Worm (Caenorhabditis elegans): ENCODE measurements around the gene ugt-5.
A peak's percentile ranks its signal among the peaks of the same experiment; 100 is the strongest.

Gene ugt-5

DNA sequence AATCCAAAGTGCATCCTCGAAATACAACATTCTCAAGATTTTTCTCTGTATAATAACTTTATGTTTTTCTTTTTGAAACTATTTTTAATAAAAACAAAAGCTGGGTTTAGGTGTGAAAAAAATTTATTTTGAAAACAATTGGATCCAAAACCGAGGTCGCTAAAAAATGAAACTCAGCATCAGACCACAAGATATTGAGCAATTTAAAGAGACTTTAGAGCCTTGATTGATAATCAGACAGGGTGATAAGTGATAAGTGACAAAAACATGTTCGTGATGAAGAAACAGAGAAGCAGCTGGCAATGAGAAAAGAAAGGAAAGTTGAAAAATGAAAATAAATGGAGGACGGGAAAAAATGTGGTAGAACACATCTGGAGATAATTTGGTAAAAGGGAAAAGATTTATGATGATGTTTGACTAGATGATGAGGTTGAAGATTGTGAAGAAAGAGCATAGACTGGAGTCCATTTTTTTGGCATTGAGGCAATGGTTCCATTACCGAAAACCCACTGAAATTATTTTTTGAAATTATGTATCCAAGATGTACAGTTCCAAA, 41.2 kb downstream of the ugt-5 start, which contains the start of gene C15C8.6:
C15C8.6 (minus strand) TSS at position 51 of the 556 bp plus-strand sequence.
- no peak for TF ChIP-seq mab-5 (tag; optimal IDR thresholded peaks at IDR 0.05)
- TF ChIP-seq nhr-12 (tag; optimal IDR thresholded peaks at IDR 0.05): no peak

DNA sequence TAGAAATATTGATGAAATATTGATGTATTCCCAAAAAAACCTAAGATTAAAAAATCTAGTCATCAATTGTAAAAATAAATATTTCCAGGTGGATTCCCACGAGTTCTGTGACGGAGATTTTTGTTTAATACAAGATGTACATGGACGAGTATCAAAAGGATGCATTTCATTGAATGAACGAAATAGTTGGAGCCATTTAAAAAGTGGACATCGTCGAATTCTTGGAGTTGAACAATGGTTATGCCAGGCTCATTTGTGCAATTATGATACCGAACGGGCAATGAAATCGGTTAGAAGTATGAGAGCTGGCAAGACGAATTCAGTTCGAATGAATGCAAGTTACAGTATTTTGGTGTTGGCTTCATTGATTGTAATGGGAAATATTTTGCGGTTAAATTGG, 43.2 kb downstream of the ugt-5 start:
- TF ChIP-seq nhr-237 (tag; optimal IDR thresholded peaks at IDR 0.05) (no peak), M03D4.4 (tag; optimal IDR thresholded peaks at IDR 0.05) (no peak), lsy-2 (tag; optimal IDR thresholded peaks at IDR 0.05) (no peak), sem-2 (GFP tag; optimal IDR thresholded peaks at IDR 0.05) (no peak), ces-1 (GFP tag; optimal IDR thresholded peaks at IDR 0.05) (no peak)

DNA sequence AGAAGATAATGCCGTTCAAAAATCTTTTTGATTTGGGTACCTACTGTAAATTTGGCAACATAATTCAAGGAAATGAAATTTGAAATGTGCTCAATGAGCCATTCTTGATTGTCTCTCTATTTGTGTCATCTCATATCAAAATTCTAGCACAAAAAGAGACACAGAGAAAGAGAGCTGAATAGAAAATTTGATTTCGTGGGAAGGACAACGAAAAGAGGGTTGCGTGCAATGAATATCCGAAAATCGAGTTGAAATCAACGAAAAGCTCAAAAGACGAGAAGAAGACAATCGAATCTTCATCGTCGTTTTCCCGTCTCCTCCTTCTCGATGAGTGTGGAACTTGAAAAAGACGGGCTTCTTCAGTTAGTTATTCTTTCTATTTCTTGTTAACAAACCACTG, 44.9 kb downstream of the ugt-5 start, which contains the start of gene C15C8.5:
C15C8.5 (plus strand) TSS at position 152 of the 400 bp plus-strand sequence.
- TF ChIP-seq ces-1 (GFP tag; optimal IDR thresholded peaks at IDR 0.05) (peak; percentile 97), mep-1 (tag; optimal IDR thresholded peaks at IDR 0.05) (no peak)

DNA sequence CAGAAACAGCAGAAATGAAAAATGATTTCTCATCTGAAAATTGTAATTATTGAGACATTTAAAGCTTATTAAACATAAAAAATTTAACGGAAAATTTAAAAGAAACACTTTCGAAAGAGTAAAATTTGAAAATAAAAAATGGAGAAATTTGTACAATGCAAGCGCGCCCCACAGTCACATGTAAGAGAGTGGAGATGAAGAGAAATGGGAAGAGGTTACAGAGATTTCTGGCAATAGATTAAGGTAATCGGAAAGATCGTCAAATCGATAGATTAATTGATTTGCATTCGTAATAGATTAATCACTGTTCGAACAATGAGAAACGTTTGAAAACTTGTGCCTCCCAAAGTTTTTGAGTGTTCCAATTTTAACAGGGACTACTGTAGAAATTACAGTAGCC, 45.3 kb downstream of the ugt-5 start, which contains the start of gene C15C8.4:
C15C8.4 (minus strand) TSS at position 33 of the 400 bp plus-strand sequence.
- TF ChIP-seq ceh-83 (GFP tag; optimal IDR thresholded peaks at IDR 0.05): no peak
- TF ChIP-seq blmp-1 (tag; optimal IDR thresholded peaks at IDR 0.05): no peak
- peak; percentile 94 for TF ChIP-seq elt-1 (tag; optimal IDR thresholded peaks at IDR 0.05; ENCODE audit: borderline replicate concordance, insufficient read depth)

DNA sequence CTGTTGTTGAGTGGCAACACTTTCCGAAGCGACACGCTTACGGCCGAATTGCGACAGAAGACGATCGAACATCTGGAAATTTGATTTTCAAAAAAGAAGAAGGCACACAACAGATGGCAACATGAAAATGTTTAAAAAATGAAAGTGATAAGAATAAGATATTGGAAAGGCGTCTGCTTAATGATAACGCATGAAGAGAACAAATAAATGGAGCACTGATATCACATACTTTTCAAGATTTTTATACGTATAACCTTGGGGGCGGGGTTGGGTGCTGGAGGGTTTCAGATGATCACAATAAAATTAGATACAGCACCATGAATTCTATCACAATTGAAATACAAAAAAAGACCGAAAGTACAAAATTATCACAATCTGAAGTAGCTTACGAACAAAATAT, 47.8 kb downstream of the ugt-5 start, which contains the start of gene C15C8.7:
C15C8.7 (minus strand) TSS at position 72 of the 400 bp plus-strand sequence.
- TF ChIP-seq hlh-1 (tag; optimal IDR thresholded peaks at IDR 0.05) (no peak), mab-5 (tag; optimal IDR thresholded peaks at IDR 0.05) (no peak), sptf-1 (tag; optimal IDR thresholded peaks at IDR 0.05) (no peak), pha-4 (tag; optimal IDR thresholded peaks at IDR 0.05) (no peak), drap-1 (GFP tag; optimal IDR thresholded peaks at IDR 0.05) (no peak), flh-1 (GFP tag; optimal IDR thresholded peaks at IDR 0.05) (no peak), nhr-28 (tag; optimal IDR thresholded peaks at IDR 0.05) (no peak), bed-3 (GFP tag; optimal IDR thresholded peaks at IDR 0.05) (no peak), lin-13 (tag; optimal IDR thresholded peaks at IDR 0.05) (no peak), blmp-1 (tag; optimal IDR thresholded peaks at IDR 0.05) (no peak)

DNA sequence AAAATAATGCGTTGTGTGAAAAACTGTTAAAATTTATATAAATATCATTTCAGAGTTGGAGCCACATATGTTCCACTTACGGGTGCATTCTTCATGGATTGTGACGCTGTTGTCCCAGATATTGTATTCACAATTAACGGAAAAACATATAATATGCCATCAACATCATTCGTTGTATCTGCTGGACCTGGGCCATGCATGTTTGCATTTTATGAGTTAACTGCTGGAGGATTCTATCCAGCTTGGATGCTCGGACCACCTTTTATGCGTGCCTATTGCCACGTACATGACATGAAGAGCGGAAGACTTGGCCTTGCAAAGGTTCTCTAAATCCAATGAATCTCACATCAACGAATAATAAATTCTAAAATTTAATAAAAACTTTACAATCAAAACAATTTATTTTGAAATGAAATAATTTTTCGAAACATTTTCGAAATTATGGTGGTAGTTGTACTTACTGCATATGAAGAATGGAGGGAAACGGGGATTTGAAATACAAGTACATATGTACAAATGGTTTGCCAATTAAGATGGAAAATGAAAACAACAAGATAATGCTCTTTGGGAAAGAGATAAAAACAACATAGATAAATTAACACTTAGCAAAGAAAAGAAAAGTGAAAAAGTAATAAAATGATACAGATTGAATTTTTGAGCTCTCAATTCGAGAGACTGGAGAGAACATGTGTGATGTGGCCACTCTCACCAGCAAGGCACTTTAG, 48.8 kb downstream of the ugt-5 start:
- TF ChIP-seq bed-3 (GFP tag; optimal IDR thresholded peaks at IDR 0.05) (no peak), nhr-2 (tag; optimal IDR thresholded peaks at IDR 0.05) (no peak), pha-4 (tag; optimal IDR thresholded peaks at IDR 0.05) (no peak), hlh-1 (tag; optimal IDR thresholded peaks at IDR 0.05) (no peak), snpc-4 (tag; optimal IDR thresholded peaks at IDR 0.05) (no peak), mab-5 (tag; optimal IDR thresholded peaks at IDR 0.05) (no peak)

DNA sequence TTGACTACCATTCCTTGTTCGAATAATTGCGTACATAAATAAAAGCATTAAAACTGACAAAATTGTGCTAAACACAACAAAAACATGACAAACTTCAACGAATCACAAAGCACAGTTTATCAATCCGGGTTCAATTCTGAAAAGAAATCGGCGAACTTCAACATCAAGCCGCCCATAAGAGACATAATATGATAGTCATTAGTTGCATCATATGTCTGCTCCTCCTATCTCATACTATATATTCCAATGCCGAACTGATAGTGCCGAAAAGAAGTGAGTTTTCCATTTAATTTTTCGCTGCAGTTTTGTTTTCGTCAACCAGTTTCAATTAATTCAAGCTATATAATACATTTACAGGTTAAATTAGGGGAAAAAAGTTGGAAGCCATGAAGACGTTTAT, 51.1 kb downstream of the ugt-5 start, which contains the start of gene hrg-7:
hrg-7 (plus strand) TSS at position 358 of the 400 bp plus-strand sequence.
- TF ChIP-seq elt-1 (tag; optimal IDR thresholded peaks at IDR 0.05; ENCODE audit: borderline replicate concordance, insufficient read depth): no peak

Measured in whole organism, mixed stage, embryonic.